Worm (Caenorhabditis elegans) whole organism, mixed stage, embryonic: ENCODE data around the gene bud-13.

Experiments used
- M03D4.4 ChIP-seq: sonication (generic microtip); optimal IDR thresholded peaks from 2 replicates; lab custom pipeline; 2017; ENCODE audit warnings: mild to moderate bottlenecking, missing genetic modification characterization, missing compliant biosample characterization
- blmp-1 ChIP-seq: fragments of 150-350 bp; optimal IDR thresholded peaks from 2 replicates; lab custom pipeline; 2014; ENCODE audit warnings: missing biosample characterization, missing genetic modification characterization
- ceh-39 ChIP-seq: fragments of 150-350 bp; optimal IDR thresholded peaks from 2 replicates; lab custom pipeline; 2014; ENCODE audit warnings: missing biosample characterization, missing genetic modification characterization
- ceh-43 ChIP-seq: fragments of 200-800 bp; sonication (Bioruptor generic); optimal IDR thresholded peaks from 2 replicates; lab custom pipeline; 2018; ENCODE audit warnings: mild to moderate bottlenecking, missing genetic modification characterization, moderate library complexity, missing compliant biosample characterization
- ces-1 ChIP-seq: fragments of 150-350 bp; optimal IDR thresholded peaks from 2 replicates; lab custom pipeline; 2014; ENCODE audit warnings: missing biosample characterization, missing genetic modification reagents, missing genetic modification characterization
- cnd-1 ChIP-seq: fragments of 200-800 bp; sonication (Bioruptor generic); optimal IDR thresholded peaks from 2 replicates; lab custom pipeline; 2018; ENCODE audit warnings: mild to moderate bottlenecking, missing genetic modification characterization, missing compliant biosample characterization
- drap-1 ChIP-seq: fragments of 200-800 bp; sonication (Bioruptor generic); optimal IDR thresholded peaks from 3 replicates; lab custom pipeline; 2018; ENCODE audit warnings: mild to moderate bottlenecking, missing genetic modification characterization, missing compliant biosample characterization
- elt-1 ChIP-seq: sonication (generic microtip); optimal IDR thresholded peaks from 2 replicates; lab custom pipeline; 2017; ENCODE audit warnings: missing genetic modification characterization, mild to moderate bottlenecking, missing compliant biosample characterization, antibody characterized with exemption, moderate library complexity, borderline replicate concordance; ENCODE audit not compliant: insufficient read depth
- flh-1 ChIP-seq: fragments of 200-800 bp; sonication (Bioruptor generic); optimal IDR thresholded peaks from 2 replicates; lab custom pipeline; 2018; ENCODE audit warnings: mild to moderate bottlenecking, missing genetic modification characterization, moderate library complexity, missing compliant biosample characterization
- ham-2 ChIP-seq: fragments of 200-800 bp; sonication (Bioruptor generic); optimal IDR thresholded peaks from 2 replicates; lab custom pipeline; 2018; ENCODE audit warnings: mild to moderate bottlenecking, missing genetic modification characterization, missing compliant biosample characterization
- hlh-1 ChIP-seq: fragments of 150-350 bp; optimal IDR thresholded peaks from 2 replicates; lab custom pipeline; 2014; ENCODE audit warnings: missing biosample characterization, missing genetic modification reagents, missing genetic modification characterization
- lin-32 ChIP-seq: fragments of 200-800 bp; sonication (Bioruptor generic); optimal IDR thresholded peaks from 2 replicates; lab custom pipeline; 2018; ENCODE audit warnings: mild to moderate bottlenecking, missing genetic modification characterization, missing compliant biosample characterization
- lsy-2 ChIP-seq: fragments of 150-350 bp; optimal IDR thresholded peaks from 2 replicates; lab custom pipeline; 2014; ENCODE audit warnings: missing biosample characterization, missing genetic modification characterization
- mab-5 ChIP-seq: fragments of 150-350 bp; optimal IDR thresholded peaks from 2 replicates; lab custom pipeline; 2014; ENCODE audit warnings: missing biosample characterization, missing genetic modification characterization
- mep-1 ChIP-seq: fragments of 150-350 bp; optimal IDR thresholded peaks from 2 replicates; lab custom pipeline; 2017; ENCODE audit warnings: missing biosample characterization, missing genetic modification reagents, missing genetic modification characterization, inconsistent platforms
- mls-2 ChIP-seq: sonication (generic microtip); optimal IDR thresholded peaks from 2 replicates; lab custom pipeline; 2016; ENCODE audit warnings: mild to moderate bottlenecking, missing genetic modification characterization, moderate library complexity, missing compliant biosample characterization
- nhr-12 ChIP-seq: fragments of 150-350 bp; optimal IDR thresholded peaks from 2 replicates; lab custom pipeline; 2014; ENCODE audit warnings: missing biosample characterization, missing genetic modification characterization
- nhr-2 ChIP-seq: fragments of 150-350 bp; optimal IDR thresholded peaks from 2 replicates; lab custom pipeline; 2014; ENCODE audit warnings: missing biosample characterization, missing genetic modification characterization
- nhr-237 ChIP-seq: fragments of 150-350 bp; optimal IDR thresholded peaks from 2 replicates; lab custom pipeline; 2014; ENCODE audit warnings: missing biosample characterization, missing genetic modification characterization
- nhr-76 ChIP-seq: sonication (generic microtip); optimal IDR thresholded peaks from 2 replicates; lab custom pipeline; 2017; ENCODE audit warnings: missing biosample characterization, missing genetic modification characterization
- sem-2 ChIP-seq: fragments of 200-800 bp; sonication (Bioruptor generic); optimal IDR thresholded peaks from 2 replicates; lab custom pipeline; 2018; ENCODE audit warnings: mild to moderate bottlenecking, missing genetic modification characterization, missing compliant biosample characterization
- snpc-4 ChIP-seq: fragments of 150-350 bp; optimal IDR thresholded peaks from 2 replicates; lab custom pipeline; 2014; ENCODE audit warnings: missing biosample characterization, missing genetic modification characterization
- sptf-1 ChIP-seq: sonication (generic microtip); optimal IDR thresholded peaks from 2 replicates; lab custom pipeline; 2017; ENCODE audit warnings: mild to moderate bottlenecking, missing genetic modification characterization, moderate library complexity, missing compliant biosample characterization
- tbx-8 ChIP-seq: fragments of 200-800 bp; sonication (Bioruptor generic); optimal IDR thresholded peaks from 2 replicates; lab custom pipeline; 2018; ENCODE audit warnings: mild to moderate bottlenecking, missing genetic modification characterization, moderate library complexity, missing compliant biosample characterization
- unc-120 ChIP-seq: sonication (generic microtip); optimal IDR thresholded peaks from 2 replicates; lab custom pipeline; 2017; ENCODE audit warnings: missing genetic modification characterization, missing compliant biosample characterization; ENCODE audit not compliant: poor library complexity, severe bottlenecking
- unc-62 ChIP-seq: fragments of 150-350 bp; optimal IDR thresholded peaks from 2 replicates; lab custom pipeline; 2014; ENCODE audit warnings: missing biosample characterization, missing genetic modification reagents, missing genetic modification characterization
- zip-8 ChIP-seq: fragments of 150-350 bp; optimal IDR thresholded peaks from 2 replicates; lab custom pipeline; 2014; ENCODE audit warnings: missing biosample characterization, missing genetic modification characterization
- ztf-11 ChIP-seq: fragments of 150-350 bp; optimal IDR thresholded peaks from 2 replicates; lab custom pipeline; 2014; ENCODE audit warnings: missing biosample characterization, missing genetic modification characterization

Gene bud-13

DNA sequence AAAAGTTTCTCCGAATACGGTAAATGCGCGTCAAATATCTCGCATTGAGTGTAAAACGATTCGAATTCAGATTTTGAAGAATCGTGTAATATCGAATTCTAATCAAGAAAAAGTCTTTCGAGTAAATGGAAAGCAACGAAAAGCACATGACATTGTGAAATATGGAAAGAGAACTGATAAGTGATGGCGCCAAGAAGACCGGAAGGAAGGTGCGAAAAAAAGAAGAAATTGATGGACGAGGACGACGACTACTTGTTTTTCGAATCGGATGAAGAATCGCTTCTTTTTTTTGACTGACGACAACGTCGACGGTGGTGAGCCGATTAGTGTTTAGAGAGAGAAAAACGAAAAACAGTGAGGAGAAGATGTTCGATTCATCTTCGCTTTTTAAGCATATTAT, 18.4 kb upstream of the bud-13 start:
- TF ChIP-seq mab-5 (tag; lab: Kevin White, UChicago) (no peak), unc-62 (GFP tag; lab: Kevin White, UChicago) (no peak), snpc-4 (tag; lab: Kevin White, UChicago) (no peak), sem-2 (no peak), ceh-39 (no peak), tbx-8 (GFP tag; lab: Kevin White, UChicago) (no peak), nhr-76 (no peak), hlh-1 (tag; lab: Kevin White, UChicago) (no peak), sptf-1 (tag; lab: Kevin White, UChicago) (no peak), nhr-2 (tag; lab: Kevin White, UChicago) (no peak), nhr-237 (tag; lab: Kevin White, UChicago) (no peak), drap-1 (no peak), ztf-11 (tag; lab: Kevin White, UChicago) (no peak)

ce11 chrIII:8985461-8985860, 17.9 kb upstream of the bud-13 start:
- TF ChIP-seq unc-62 (GFP tag; lab: Kevin White, UChicago): no peak
- no peak for TF ChIP-seq nhr-237 (tag; lab: Kevin White, UChicago)
- TF ChIP-seq ces-1 (GFP tag; lab: Kevin White, UChicago): no peak
- no peak for TF ChIP-seq mep-1 (tag; lab: Kevin White, UChicago)
- TF ChIP-seq lsy-2 (tag; lab: Kevin White, UChicago): no peak
- no peak for TF ChIP-seq zip-8 (tag; lab: Kevin White, UChicago)
- no peak for TF ChIP-seq cnd-1 (tag; lab: Kevin White, UChicago)
- no peak for TF ChIP-seq snpc-4 (tag; lab: Kevin White, UChicago)
- TF ChIP-seq nhr-76: no peak
- no peak for TF ChIP-seq blmp-1 (tag; lab: Kevin White, UChicago)

ce11 chrIII:8984960-8985359, 17.4 kb upstream of the bud-13 start:
- TF ChIP-seq ces-1 (GFP tag; lab: Kevin White, UChicago): peak; percentile 86
- peak; percentile 6 for TF ChIP-seq nhr-237 (tag; lab: Kevin White, UChicago)
- no peak for TF ChIP-seq lsy-2 (tag; lab: Kevin White, UChicago)
- peak; percentile 9 for TF ChIP-seq mls-2 (tag; lab: Kevin White, UChicago)
- TF ChIP-seq elt-1 (tag; lab: Kevin White, UChicago): no peak
- peak; percentile 27 for TF ChIP-seq lin-32 (GFP tag; lab: Kevin White, UChicago)
- TF ChIP-seq flh-1 (GFP tag; lab: Kevin White, UChicago): no peak
- no peak for TF ChIP-seq ztf-11 (tag; lab: Kevin White, UChicago)
- no peak for TF ChIP-seq nhr-2 (tag; lab: Kevin White, UChicago)
- peak; percentile 79 for TF ChIP-seq unc-62 (GFP tag; lab: Kevin White, UChicago)
- TF ChIP-seq unc-120 (tag; lab: Kevin White, UChicago): peak; percentile 56
- peak; percentile 93 for TF ChIP-seq hlh-1 (tag; lab: Kevin White, UChicago)
- peak; percentile 1 for TF ChIP-seq mep-1 (tag; lab: Kevin White, UChicago)
- TF ChIP-seq, all 35 proteins: peak for 8

- no peak for TF ChIP-seq elt-1 (tag; lab: Kevin White, UChicago)
- no peak for TF ChIP-seq ceh-43 (GFP tag; lab: Kevin White, UChicago)
Observed at ce11 chrIII:8984412-8984811, 16.9 kb upstream of the bud-13 start.

DNA sequence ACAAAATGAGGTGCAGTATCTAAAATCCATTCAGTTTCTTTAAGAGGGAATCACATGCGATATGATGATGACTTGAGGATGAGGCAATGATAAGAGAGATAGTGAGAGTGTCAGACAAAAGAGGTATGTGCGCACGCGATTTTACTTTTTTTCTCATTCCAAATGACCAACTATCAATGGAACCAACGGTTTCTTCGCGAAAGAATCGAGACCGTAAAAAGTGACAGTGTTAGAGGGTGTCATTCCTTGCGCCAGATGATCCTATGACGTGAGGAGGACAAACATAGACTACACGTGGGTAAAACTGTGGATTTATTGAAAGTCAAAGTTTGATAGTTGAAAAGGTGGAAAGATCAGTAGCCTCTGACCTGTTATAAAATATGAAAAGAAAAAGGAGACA, 16.3 kb upstream of the bud-13 start:
- TF ChIP-seq ham-2 (GFP tag; lab: Kevin White, UChicago): no peak
- TF ChIP-seq nhr-12 (tag; lab: Kevin White, UChicago): no peak
- no peak for TF ChIP-seq M03D4.4 (tag; lab: Kevin White, UChicago)
- TF ChIP-seq unc-120 (tag; lab: Kevin White, UChicago): no peak
- no peak for TF ChIP-seq cnd-1 (tag; lab: Kevin White, UChicago)
- TF ChIP-seq hlh-1 (tag; lab: Kevin White, UChicago): no peak
- TF ChIP-seq, all 35 proteins: peak for 0

DNA sequence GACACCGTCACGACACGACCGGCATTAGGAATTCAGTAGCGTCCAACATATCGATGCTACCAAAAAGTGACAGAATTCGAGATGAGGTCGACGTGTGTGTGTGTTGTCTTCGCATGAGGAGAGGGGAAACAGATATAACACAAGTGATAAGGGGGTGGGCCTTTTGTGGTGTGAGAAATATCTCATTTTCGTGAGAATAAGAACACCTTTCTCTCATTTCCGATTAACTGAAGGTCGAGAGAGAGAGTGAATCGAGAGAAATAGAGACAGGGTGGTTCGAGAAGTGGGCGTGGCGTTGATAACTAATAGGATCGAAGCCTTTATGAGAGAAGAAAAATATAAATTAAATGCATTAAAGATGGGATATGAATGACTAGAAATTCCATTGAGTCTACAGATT, 15.6 kb upstream of the bud-13 start:
- TF ChIP-seq ces-1 (GFP tag; lab: Kevin White, UChicago) (no peak), drap-1 (no peak), zip-8 (tag; lab: Kevin White, UChicago) (no peak), sem-2 (no peak)
